Fruit fly (Drosophila melanogaster) whole organism, embryonic: Measurements from ENCODE around the gene RhoGAPp190.

ENCODE experiments used
- Bteb2 ChIP-seq: fragments of 200-800 bp; sonication (Bioruptor generic); optimal IDR thresholded peaks from 2 replicates; lab custom pipeline; 2016; ENCODE audit warnings: missing biosample characterization, missing genetic modification characterization
- CG11247 ChIP-seq: fragments of 200-800 bp; sonication (Bioruptor generic); IDR thresholded peaks from 2 replicates; pipeline ENCODE4 v1.3.6; 2022; ENCODE audit warnings: missing biosample characterization, missing genetic modification characterization
- CG15269 ChIP-seq: fragments of 200-800 bp; sonication (Bioruptor generic); optimal IDR thresholded peaks from 2 replicates; lab custom pipeline; 2018; ENCODE audit warnings: missing biosample characterization, mild to moderate bottlenecking, missing genetic modification characterization, moderate library complexity
- CG1792 ChIP-seq: fragments of 200-800 bp; sonication (Bioruptor generic); optimal IDR thresholded peaks from 2 replicates; lab custom pipeline; 2016; ENCODE audit warnings: missing biosample characterization, missing genetic modification characterization
- CG18619 ChIP-seq: fragments of 200-800 bp; sonication (Bioruptor generic); optimal IDR thresholded peaks from 3 replicates; lab custom pipeline; 2017; ENCODE audit warnings: missing biosample characterization, mild to moderate bottlenecking, missing genetic modification characterization
- CG2116 ChIP-seq: fragments of 200-800 bp; sonication (Bioruptor generic); optimal IDR thresholded peaks from 3 replicates; lab custom pipeline; 2018; ENCODE audit warnings: missing biosample characterization, mild to moderate bottlenecking, missing genetic modification characterization
- CG31388 ChIP-seq: fragments of 200-800 bp; sonication (Bioruptor generic); optimal IDR thresholded peaks from 2 replicates; lab custom pipeline; 2016; ENCODE audit warnings: missing biosample characterization, missing genetic modification characterization
- CG43689 ChIP-seq: fragments of 200-800 bp; sonication (Bioruptor generic); IDR thresholded peaks from 2 replicates; pipeline ENCODE4 v1.3.6; 2022; ENCODE audit warnings: missing biosample characterization, missing genetic modification characterization
- CG6254 ChIP-seq: fragments of 200-800 bp; sonication (Bioruptor generic); optimal IDR thresholded peaks from 3 replicates; lab custom pipeline; 2017; ENCODE audit warnings: mild to moderate bottlenecking, missing biosample characterization, missing genetic modification reagents, missing genetic modification characterization
- CG6765 ChIP-seq: fragments of 200-800 bp; sonication (Bioruptor generic); optimal IDR thresholded peaks from 3 replicates; lab custom pipeline; 2017; ENCODE audit warnings: missing biosample characterization, mild to moderate bottlenecking, missing genetic modification characterization
- CG7786 ChIP-seq: fragments of 200-800 bp; sonication (Bioruptor generic); optimal IDR thresholded peaks from 2 replicates; lab custom pipeline; 2016; ENCODE audit warnings: missing biosample characterization, missing genetic modification characterization
- CG7963 ChIP-seq: fragments of 200-800 bp; sonication (Bioruptor generic); IDR thresholded peaks from 3 replicates; pipeline ENCODE4 v1.3.6; 2022; ENCODE audit warnings: missing biosample characterization, missing genetic modification characterization; ENCODE audit not compliant: partially characterized antibody
- CG8359 ChIP-seq: fragments of 200-800 bp; sonication (Bioruptor generic); optimal IDR thresholded peaks from 2 replicates; lab custom pipeline; 2017; ENCODE audit warnings: missing biosample characterization, mild to moderate bottlenecking, missing genetic modification characterization, borderline replicate concordance
- CG8924 ChIP-seq: fragments of 200-800 bp; optimal IDR thresholded peaks from 3 replicates; lab custom pipeline; 2019; ENCODE audit warnings: missing biosample characterization, mild to moderate bottlenecking, missing genetic modification characterization, moderate library complexity
- D19B ChIP-seq: fragments of 200-800 bp; sonication (Bioruptor generic); optimal IDR thresholded peaks from 2 replicates; lab custom pipeline; 2017; ENCODE audit warnings: missing biosample characterization, mild to moderate bottlenecking, missing genetic modification characterization
- Dad ChIP-seq: fragments of 200-800 bp; sonication (Bioruptor generic); optimal IDR thresholded peaks from 3 replicates; lab custom pipeline; 2016; ENCODE audit warnings: missing biosample characterization, missing genetic modification characterization
- Deaf1 ChIP-seq: fragments of 200-800 bp; optimal IDR thresholded peaks from 3 replicates; lab custom pipeline; 2019; ENCODE audit warnings: missing biosample characterization, mild to moderate bottlenecking, missing genetic modification characterization, moderate library complexity
- Fer1 ChIP-seq: fragments of 200-800 bp; sonication (Bioruptor generic); optimal IDR thresholded peaks from 2 replicates; lab custom pipeline; 2017; ENCODE audit warnings: missing biosample characterization, mild to moderate bottlenecking, missing genetic modification characterization
- GATAe ChIP-seq: fragments of 200-800 bp; sonication (Bioruptor generic); conservative IDR thresholded peaks from 2 replicates; pipeline ENCODE4 v1.3.6; 2022; ENCODE audit warnings: missing biosample characterization, missing genetic modification characterization
- Hr39 ChIP-seq: fragments of >200 bp; optimal IDR thresholded peaks from 2 replicates; lab custom pipeline; 2017
- Lhr ChIP-seq: fragments of 200-800 bp; sonication (Bioruptor generic); optimal IDR thresholded peaks from 3 replicates; lab custom pipeline; 2017; ENCODE audit warnings: mild to moderate bottlenecking, missing biosample characterization, missing genetic modification reagents, missing genetic modification characterization
- Lim3 ChIP-seq: fragments of 200-800 bp; sonication (Bioruptor generic); IDR thresholded peaks from 2 replicates; pipeline ENCODE4 v1.3.6; 2022; ENCODE audit warnings: missing biosample characterization, missing genetic modification characterization
- MTF-1 ChIP-seq: fragments of 200-800 bp; sonication (Bioruptor generic); optimal IDR thresholded peaks from 2 replicates; lab custom pipeline; 2018; ENCODE audit warnings: missing biosample characterization, mild to moderate bottlenecking, missing genetic modification characterization, borderline replicate concordance
- Med ChIP-seq: fragments of 200-800 bp; sonication (Bioruptor generic); peaks from one replicate; lab custom pipeline; 2016; ENCODE audit warnings: missing biosample characterization, missing genetic modification characterization, mild to moderate bottlenecking, inconsistent platforms, moderate library complexity
- Opbp ChIP-seq: fragments of 200-800 bp; sonication (Bioruptor generic); IDR thresholded peaks from 3 replicates; pipeline ENCODE4 v1.3.6; 2022; ENCODE audit warnings: missing biosample characterization, missing genetic modification characterization; ENCODE audit not compliant: partially characterized antibody
- Usf ChIP-seq: fragments of 200-800 bp; sonication (Bioruptor generic); optimal IDR thresholded peaks from 2 replicates; lab custom pipeline; 2017; ENCODE audit warnings: missing genotype, missing biosample characterization, missing genetic modification characterization
- cad ChIP-seq: fragments of >200 bp; optimal IDR thresholded peaks from 2 replicates; lab custom pipeline; 2017; ENCODE audit warnings: missing biosample characterization, missing genetic modification characterization
- cas ChIP-seq: fragments of 200-800 bp; sonication (Bioruptor generic); IDR thresholded peaks from 2 replicates; pipeline ENCODE4 v1.3.6; 2022; ENCODE audit warnings: missing biosample characterization, missing genetic modification characterization
- chinmo ChIP-seq: fragments of 200-800 bp; sonication (Bioruptor generic); IDR thresholded peaks from 4 replicates; pipeline ENCODE4 v1.3.6; 2022; ENCODE audit warnings: missing biosample characterization, missing genetic modification characterization; ENCODE audit not compliant: partially characterized antibody
- chn ChIP-seq: fragments of 200-800 bp; sonication (Bioruptor generic); optimal IDR thresholded peaks from 2 replicates; lab custom pipeline; 2016; ENCODE audit warnings: missing biosample characterization, missing genetic modification characterization
- dm ChIP-seq: fragments of 200-800 bp; sonication (Bioruptor generic); optimal IDR thresholded peaks from 3 replicates; lab custom pipeline; 2016; ENCODE audit warnings: missing biosample characterization, missing genetic modification characterization
- ewg ChIP-seq: fragments of 200-800 bp; sonication (Bioruptor generic); optimal IDR thresholded peaks from 3 replicates; lab custom pipeline; 2017; ENCODE audit warnings: mild to moderate bottlenecking, missing biosample characterization, missing genetic modification reagents, missing genetic modification characterization
- fd102C ChIP-seq: fragments of 200-800 bp; sonication (Bioruptor generic); optimal IDR thresholded peaks from 2 replicates; lab custom pipeline; 2018; ENCODE audit warnings: missing biosample characterization, mild to moderate bottlenecking, missing genetic modification characterization, moderate library complexity
- gcm2 ChIP-seq: fragments of 200-800 bp; sonication (Bioruptor generic); optimal IDR thresholded peaks from 2 replicates; lab custom pipeline; 2016; ENCODE audit warnings: missing biosample characterization, missing genetic modification characterization
- hkb ChIP-seq, 2 experiments: fragments of 200-800 bp in 1 of 2; fragments of >200 bp in 1 of 2; sonication (Bioruptor generic) in 1 of 2; IDR thresholded peaks in 1 of 2; optimal IDR thresholded peaks in 1 of 2; 2 replicates each; pipeline versions ENCODE4 v1.3.6 to Lab custom; 2017 to 2022; ENCODE audit warnings: missing biosample characterization in 1 of 2, missing genetic modification characterization in 1 of 2
- jigr1 ChIP-seq: fragments of 200-800 bp; sonication (Bioruptor generic); IDR thresholded peaks from 3 replicates; pipeline ENCODE4 v1.3.6; 2022; ENCODE audit warnings: missing biosample characterization, missing genetic modification characterization
- knrl ChIP-seq: fragments of 200-800 bp; sonication (Bioruptor generic); IDR thresholded peaks from 3 replicates; pipeline ENCODE4 v1.3.6; 2022; ENCODE audit warnings: missing biosample characterization, missing genetic modification characterization; ENCODE audit not compliant: partially characterized antibody
- lmd ChIP-seq: fragments of 200-800 bp; sonication (Bioruptor generic); IDR thresholded peaks from 2 replicates; pipeline ENCODE4 v1.3.6; 2022; ENCODE audit warnings: missing biosample characterization, missing genetic modification characterization
- nau ChIP-seq: fragments of 200-800 bp; sonication (Bioruptor generic); optimal IDR thresholded peaks from 3 replicates; lab custom pipeline; 2017; ENCODE audit warnings: missing biosample characterization, mild to moderate bottlenecking, missing genetic modification characterization, missing genetic modification reagents
- pum ChIP-seq: fragments of 200-800 bp; sonication (Bioruptor generic); optimal IDR thresholded peaks from 2 replicates; lab custom pipeline; 2016; ENCODE audit warnings: missing biosample characterization, missing genetic modification characterization
- pzg ChIP-seq: fragments of 200-800 bp; sonication (Bioruptor generic); optimal IDR thresholded peaks from 3 replicates; lab custom pipeline; 2018; ENCODE audit warnings: missing biosample characterization, mild to moderate bottlenecking, missing genetic modification characterization, moderate library complexity
- ro ChIP-seq: fragments of 200-800 bp; sonication (Bioruptor generic); IDR thresholded peaks from 2 replicates; pipeline ENCODE4 v1.3.6; 2022; ENCODE audit warnings: missing biosample characterization, missing genetic modification characterization
- sqz ChIP-seq: fragments of 200-800 bp; sonication (Bioruptor generic); optimal IDR thresholded peaks from 3 replicates; lab custom pipeline; 2018; ENCODE audit warnings: missing biosample characterization, mild to moderate bottlenecking, missing genetic modification characterization
- usp ChIP-seq: fragments of >200 bp; optimal IDR thresholded peaks from 2 replicates; lab custom pipeline; 2017; ENCODE audit warnings: missing biosample characterization, missing genetic modification characterization
- vnd ChIP-seq: fragments of 200-800 bp; sonication (Bioruptor generic); IDR thresholded peaks from 3 replicates; pipeline ENCODE4 v1.3.6; 2022; ENCODE audit warnings: missing biosample characterization, missing genetic modification characterization; ENCODE audit not compliant: partially characterized antibody
- wek ChIP-seq: fragments of 200-800 bp; sonication (Bioruptor generic); optimal IDR thresholded peaks from 3 replicates; lab custom pipeline; 2018; ENCODE audit warnings: missing biosample characterization, mild to moderate bottlenecking, missing genetic modification characterization, moderate library complexity
- z ChIP-seq: fragments of 200-800 bp; sonication (Bioruptor generic); IDR thresholded peaks from 3 replicates; pipeline ENCODE4 v1.3.6; 2022; ENCODE audit warnings: missing biosample characterization, missing genetic modification characterization
- zen ChIP-seq: fragments of 200-800 bp; sonication (Bioruptor generic); optimal IDR thresholded peaks from 3 replicates; lab custom pipeline; 2018; ENCODE audit warnings: missing biosample characterization, mild to moderate bottlenecking, missing genetic modification characterization, moderate library complexity
- zf30C ChIP-seq: fragments of 200-800 bp; sonication (Bioruptor generic); optimal IDR thresholded peaks from 3 replicates; lab custom pipeline; 2018; ENCODE audit warnings: missing biosample characterization, mild to moderate bottlenecking, missing genetic modification characterization
- zfh2 ChIP-seq: fragments of 200-800 bp; sonication (Bioruptor generic); optimal IDR thresholded peaks from 2 replicates; lab custom pipeline; 2016; ENCODE audit warnings: missing biosample characterization, missing genetic modification characterization

The RhoGAPp190 gene

DNA sequence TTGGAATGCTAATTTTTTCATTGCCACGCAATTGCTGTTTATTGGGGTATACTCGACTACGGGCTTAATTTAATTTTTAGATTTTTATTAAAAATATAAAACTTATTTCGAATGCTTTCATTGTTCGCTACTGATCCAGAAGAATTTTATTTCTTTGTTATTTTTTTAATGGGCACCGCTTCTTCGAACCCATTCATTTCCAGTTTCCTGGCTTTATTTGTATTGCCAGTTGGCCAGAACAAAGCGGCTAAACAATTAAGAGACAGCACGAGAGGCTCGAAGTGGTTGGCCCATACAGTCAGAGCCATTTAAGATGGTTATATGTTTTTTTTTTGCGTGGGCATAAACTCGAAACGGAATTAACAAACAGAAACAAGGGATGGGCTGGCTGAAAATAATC, 56.5 kb downstream of the RhoGAPp190 start:
- TF ChIP-seq nau (GFP tag; lab: Kevin White, UChicago) (peak; percentile 67), sqz (GFP tag; lab: Kevin White, UChicago) (peak; percentile 22), D19B (GFP tag; lab: Kevin White, UChicago) (peak; percentile 98), Deaf1 (peak; percentile 50), ro (peak; percentile 44; the same call in 1 of the 2 replicates), chinmo (GFP tag; lab: Robert Waterston, UW) (peak; percentile 23; the same call in 1 of the 4 replicates), CG31388 (GFP tag; lab: Kevin White, UChicago) (no peak), ewg (GFP tag; lab: Kevin White, UChicago) (peak; percentile 27), lmd (peak; percentile 89), cas (GFP tag; lab: Robert Waterston, UW) (peak; percentile 54; the same call in 1 of the 2 replicates), Lim3 (GFP tag; lab: Robert Waterston, UW) (peak; percentile 45; the same call in 1 of the 2 replicates), chn (peak; percentile 56), zf30C (GFP tag; lab: Kevin White, UChicago) (no peak), Hr39 (no peak), cad (GFP tag; lab: Kevin White, UChicago) (no peak), fd102C (GFP tag; lab: Kevin White, UChicago) (no peak), knrl (GFP tag; lab: Robert Waterston, UW) (no peak), CG7786 (GFP tag; lab: Kevin White, UChicago) (peak; percentile 19), jigr1 (0 out of 3 replicates have a peak, but pooled peaks have one; percentile 45), GATAe (GFP tag; lab: Robert Waterston, UW) (no peak; the same call in 1 of the 2 replicates), pum (GFP tag; lab: Kevin White, UChicago) (peak; percentile 48), CG15269 (tag; lab: Kevin White, UChicago) (peak; percentile 80), vnd (GFP tag; lab: Robert Waterston, UW) (no peak), Lhr (no peak), MTF-1 (GFP tag; lab: Kevin White, UChicago) (no peak), CG6254 (no peak), pzg (no peak), CG7963 (GFP tag; lab: Robert Waterston, UW) (no peak), CG1792 (GFP tag; lab: Kevin White, UChicago) (no peak), zfh2 (GFP tag; lab: Kevin White, UChicago) (peak; percentile 76), Fer1 (GFP tag; lab: Kevin White, UChicago) (peak; percentile 73), CG43689 (no peak), Dad (GFP tag; lab: Kevin White, UChicago) (peak; percentile 40), Med (GFP tag; lab: Kevin White, UChicago) (peak; percentile 89), CG8924 (tag; lab: Kevin White, UChicago) (peak; percentile 72), CG18619 (GFP tag; lab: Kevin White, UChicago) (peak; percentile 73), Opbp (GFP tag; lab: Robert Waterston, UW) (no peak), usp (no peak), z (GFP tag; lab: Robert Waterston, UW) (no peak), Bteb2 (GFP tag; lab: Kevin White, UChicago) (peak; percentile 67), CG8359 (GFP tag; lab: Kevin White, UChicago) (no peak), Usf (GFP tag; lab: Kevin White, UChicago) (peak; percentile 23), CG6765 (GFP tag; lab: Kevin White, UChicago) (peak; percentile 57), CG11247 (GFP tag; lab: Robert Waterston, UW) (peak; percentile 76), hkb (optimal IDR thresholded peaks at IDR 0.05; lab: Kevin White, UChicago) (no peak), hkb (GFP tag; IDR thresholded peaks at IDR 0.05; lab: Robert Waterston, UW) (peak; percentile 85), CG2116 (GFP tag; lab: Kevin White, UChicago) (peak; percentile 32), zen (tag; lab: Kevin White, UChicago) (peak; percentile 66), wek (GFP tag; lab: Kevin White, UChicago) (no peak), dm (GFP tag; lab: Kevin White, UChicago) (peak; percentile 18), gcm2 (GFP tag; lab: Kevin White, UChicago) (no peak)
